Fruit fly (Drosophila melanogaster) whole organism, embryonic: ENCODE results near the gene RpS2.

Source experiments
- Asciz ChIP-seq: fragments of 200-800 bp; sonication (Bioruptor generic); optimal IDR thresholded peaks from 2 replicates; lab custom pipeline; 2017; ENCODE audit warnings: missing biosample characterization, mild to moderate bottlenecking, missing genetic modification characterization, missing genetic modification reagents
- B-H2 ChIP-seq: fragments of 200-800 bp; sonication (Bioruptor generic); optimal IDR thresholded peaks from 2 replicates; lab custom pipeline; 2018; ENCODE audit warnings: missing biosample characterization, mild to moderate bottlenecking, missing genetic modification characterization
- CG1024 ChIP-seq: fragments of 200-800 bp; sonication (Bioruptor generic); IDR thresholded peaks from 2 replicates; pipeline ENCODE4 v1.3.6; 2022; ENCODE audit warnings: missing biosample characterization, missing genetic modification characterization
- CG10654 ChIP-seq: fragments of 200-800 bp; sonication (Bioruptor generic); optimal IDR thresholded peaks from 2 replicates; lab custom pipeline; 2016; ENCODE audit warnings: missing biosample characterization, missing genetic modification characterization
- CG10959 ChIP-seq: fragments of 200-800 bp; sonication (Bioruptor generic); IDR thresholded peaks from 2 replicates; pipeline ENCODE4 v1.3.6; 2022; ENCODE audit warnings: missing biosample characterization, missing genetic modification characterization
- CG12071 ChIP-seq: fragments of 200-800 bp; sonication (Bioruptor generic); optimal IDR thresholded peaks from 3 replicates; lab custom pipeline; 2018; ENCODE audit warnings: missing biosample characterization, mild to moderate bottlenecking, missing genetic modification characterization
- CG12659 ChIP-seq: fragments of 200-800 bp; sonication (Bioruptor generic); optimal IDR thresholded peaks from 3 replicates; lab custom pipeline; 2017; ENCODE audit warnings: mild to moderate bottlenecking, missing biosample characterization, missing genetic modification reagents, missing genetic modification characterization
- CG13624 ChIP-seq: fragments of 200-800 bp; sonication (Bioruptor generic); optimal IDR thresholded peaks from 2 replicates; lab custom pipeline; 2016; ENCODE audit warnings: missing biosample characterization, missing genetic modification characterization
- CG14710 ChIP-seq: fragments of 200-800 bp; sonication (Bioruptor generic); optimal IDR thresholded peaks from 3 replicates; lab custom pipeline; 2019; ENCODE audit warnings: missing biosample characterization, mild to moderate bottlenecking, missing genetic modification characterization, moderate library complexity
- CG14860 ChIP-seq: fragments of 200-800 bp; sonication (Bioruptor generic); IDR thresholded peaks from 3 replicates; pipeline ENCODE4 v1.3.6; 2022; ENCODE audit warnings: missing biosample characterization, missing genetic modification characterization; ENCODE audit not compliant: partially characterized antibody
- CG15514 ChIP-seq: fragments of 200-800 bp; sonication (Bioruptor generic); optimal IDR thresholded peaks from 3 replicates; lab custom pipeline; 2017; ENCODE audit warnings: missing biosample characterization, missing genetic modification characterization, mild to moderate bottlenecking, moderate library complexity, missing genetic modification reagents
- CG15601 ChIP-seq: fragments of 200-800 bp; sonication (Bioruptor generic); optimal IDR thresholded peaks from 3 replicates; lab custom pipeline; 2019; ENCODE audit warnings: missing biosample characterization, mild to moderate bottlenecking, missing genetic modification characterization, moderate library complexity
- CG17328 ChIP-seq: fragments of 200-800 bp; sonication (Bioruptor generic); IDR thresholded peaks from 2 replicates; pipeline ENCODE4 v1.3.6; 2022; ENCODE audit warnings: missing biosample characterization, missing genetic modification characterization
- CG17912 ChIP-seq: fragments of 200-800 bp; sonication (Bioruptor generic); optimal IDR thresholded peaks from 2 replicates; lab custom pipeline; 2018; ENCODE audit warnings: missing biosample characterization, mild to moderate bottlenecking, missing genetic modification characterization
- CG18599 ChIP-seq: fragments of 200-800 bp; sonication (Bioruptor generic); optimal IDR thresholded peaks from 3 replicates; lab custom pipeline; 2017; ENCODE audit warnings: missing biosample characterization, missing genetic modification characterization, mild to moderate bottlenecking, moderate library complexity, missing genetic modification reagents
- CG2116 ChIP-seq: fragments of 200-800 bp; sonication (Bioruptor generic); optimal IDR thresholded peaks from 3 replicates; lab custom pipeline; 2018; ENCODE audit warnings: missing biosample characterization, mild to moderate bottlenecking, missing genetic modification characterization
- CG2875 ChIP-seq: fragments of 200-800 bp; sonication (Bioruptor generic); optimal IDR thresholded peaks from 2 replicates; lab custom pipeline; 2017; ENCODE audit warnings: missing biosample characterization, mild to moderate bottlenecking, missing genetic modification characterization, missing genetic modification reagents
- CG30020 ChIP-seq: fragments of 200-800 bp; optimal IDR thresholded peaks from 2 replicates; lab custom pipeline; 2019; ENCODE audit warnings: missing biosample characterization, mild to moderate bottlenecking, missing genetic modification characterization, moderate library complexity
- CG34224 ChIP-seq: fragments of 200-800 bp; sonication (Bioruptor generic); IDR thresholded peaks from 3 replicates; pipeline ENCODE4 v1.3.6; 2022; ENCODE audit warnings: missing biosample characterization, missing genetic modification characterization; ENCODE audit not compliant: partially characterized antibody
- CG34422 ChIP-seq: fragments of 200-800 bp; sonication (Bioruptor generic); IDR thresholded peaks from 3 replicates; pipeline ENCODE4 v1.3.6; 2022; ENCODE audit warnings: missing biosample characterization, missing genetic modification characterization
- CG4328 ChIP-seq: fragments of 200-800 bp; sonication (Bioruptor generic); optimal IDR thresholded peaks from 3 replicates; lab custom pipeline; 2017; ENCODE audit warnings: missing biosample characterization, missing genetic modification reagents, missing genetic modification characterization
- CG4707 ChIP-seq: fragments of 200-800 bp; sonication (Bioruptor generic); optimal IDR thresholded peaks from 2 replicates; lab custom pipeline; 2018; ENCODE audit warnings: missing biosample characterization, mild to moderate bottlenecking, missing genetic modification characterization, moderate library complexity
- CG9727 ChIP-seq: fragments of 200-800 bp; sonication (Bioruptor generic); optimal IDR thresholded peaks from 3 replicates; lab custom pipeline; 2017; ENCODE audit warnings: missing biosample characterization, mild to moderate bottlenecking, missing genetic modification characterization
- CG9817 ChIP-seq: fragments of 200-800 bp; sonication (Bioruptor generic); optimal IDR thresholded peaks from 2 replicates; lab custom pipeline; 2018; ENCODE audit warnings: missing biosample characterization, mild to moderate bottlenecking, missing genetic modification characterization, moderate library complexity
- CG9932 ChIP-seq: fragments of 200-800 bp; sonication (Bioruptor generic); IDR thresholded peaks from 2 replicates; pipeline ENCODE4 v1.3.6; 2022; ENCODE audit warnings: missing biosample characterization, missing genetic modification characterization
- Dad ChIP-seq: fragments of 200-800 bp; sonication (Bioruptor generic); optimal IDR thresholded peaks from 3 replicates; lab custom pipeline; 2016; ENCODE audit warnings: missing biosample characterization, missing genetic modification characterization
- Dip3 ChIP-seq: fragments of 200-800 bp; sonication (Bioruptor generic); optimal IDR thresholded peaks from 3 replicates; lab custom pipeline; 2016; ENCODE audit warnings: missing biosample characterization, missing genetic modification characterization
- Ets97D ChIP-seq: fragments of 200-800 bp; sonication (Bioruptor generic); optimal IDR thresholded peaks from 3 replicates; lab custom pipeline; 2016; ENCODE audit warnings: missing biosample characterization, missing genetic modification characterization
- HmgZ ChIP-seq: fragments of 200-800 bp; sonication (Bioruptor generic); optimal IDR thresholded peaks from 2 replicates; lab custom pipeline; 2018; ENCODE audit warnings: missing biosample characterization, mild to moderate bottlenecking, missing genetic modification characterization
- Lhr ChIP-seq: fragments of 200-800 bp; sonication (Bioruptor generic); optimal IDR thresholded peaks from 3 replicates; lab custom pipeline; 2017; ENCODE audit warnings: mild to moderate bottlenecking, missing biosample characterization, missing genetic modification reagents, missing genetic modification characterization
- Med ChIP-seq: fragments of 200-800 bp; sonication (Bioruptor generic); peaks from one replicate; lab custom pipeline; 2016; ENCODE audit warnings: missing biosample characterization, missing genetic modification characterization, mild to moderate bottlenecking, inconsistent platforms, moderate library complexity
- Myb ChIP-seq: fragments of 200-800 bp; sonication (Bioruptor generic); optimal IDR thresholded peaks from 2 replicates; lab custom pipeline; 2016; ENCODE audit warnings: missing biosample characterization, missing genetic modification characterization
- Sox102F ChIP-seq: fragments of 200-800 bp; sonication (Bioruptor generic); optimal IDR thresholded peaks from 2 replicates; lab custom pipeline; 2018; ENCODE audit warnings: missing biosample characterization, mild to moderate bottlenecking, missing genetic modification characterization, moderate library complexity
- TFAM ChIP-seq: fragments of 200-800 bp; sonication (Bioruptor generic); optimal IDR thresholded peaks from 2 replicates; lab custom pipeline; 2017; ENCODE audit warnings: missing biosample characterization, missing genetic modification characterization, inconsistent platforms
- Tbp ChIP-seq: fragments of >200 bp; optimal IDR thresholded peaks from 2 replicates; lab custom pipeline; 2018; ENCODE audit warnings: missing biosample characterization, missing genetic modification characterization
- amos ChIP-seq: fragments of 200-800 bp; sonication (Bioruptor generic); IDR thresholded peaks from 2 replicates; pipeline ENCODE4 v1.3.6; 2022; ENCODE audit warnings: missing biosample characterization, missing genetic modification characterization; ENCODE audit not compliant: partially characterized antibody
- ato ChIP-seq: fragments of 200-800 bp; sonication (Bioruptor generic); IDR thresholded peaks from 2 replicates; pipeline ENCODE4 v1.3.6; 2022; ENCODE audit warnings: missing biosample characterization, missing genetic modification characterization; ENCODE audit not compliant: partially characterized antibody
- chinmo ChIP-seq: fragments of 200-800 bp; sonication (Bioruptor generic); IDR thresholded peaks from 4 replicates; pipeline ENCODE4 v1.3.6; 2022; ENCODE audit warnings: missing biosample characterization, missing genetic modification characterization; ENCODE audit not compliant: partially characterized antibody
- crp ChIP-seq, 2 experiments: fragments of 200-800 bp; sonication (Bioruptor generic); optimal IDR thresholded peaks; 2 replicates in 1 of 2; 3 replicates in 1 of 2; lab custom pipeline; 2017; ENCODE audit warnings: missing biosample characterization in 2 of 2, missing genetic modification characterization in 2 of 2, mild to moderate bottlenecking in 1 of 2, moderate library complexity in 1 of 2
- gem ChIP-seq: fragments of 200-800 bp; sonication (Bioruptor generic); optimal IDR thresholded peaks from 2 replicates; lab custom pipeline; 2019; ENCODE audit warnings: missing biosample characterization, mild to moderate bottlenecking, missing genetic modification characterization, moderate library complexity
- grn ChIP-seq: fragments of 200-800 bp; sonication (Bioruptor generic); optimal IDR thresholded peaks from 3 replicates; lab custom pipeline; 2017; ENCODE audit warnings: missing biosample characterization, missing genetic modification characterization
- gro ChIP-seq: fragments of 200-800 bp; sonication (Bioruptor generic); optimal IDR thresholded peaks from 2 replicates; lab custom pipeline; 2016; ENCODE audit warnings: missing biosample characterization, missing genetic modification characterization
- h ChIP-seq: fragments of >200 bp; optimal IDR thresholded peaks from 2 replicates; lab custom pipeline; 2017
- ham ChIP-seq: fragments of 200-800 bp; sonication (Bioruptor generic); IDR thresholded peaks from 2 replicates; pipeline ENCODE4 v1.3.6; 2022; ENCODE audit warnings: missing biosample characterization, missing genetic modification characterization
- hb ChIP-seq: fragments of 200-800 bp; sonication (Bioruptor generic); IDR thresholded peaks from 3 replicates; pipeline ENCODE4 v1.3.6; 2022; ENCODE audit warnings: missing biosample characterization, missing genetic modification characterization; ENCODE audit not compliant: partially characterized antibody
- lmd ChIP-seq: fragments of 200-800 bp; sonication (Bioruptor generic); IDR thresholded peaks from 2 replicates; pipeline ENCODE4 v1.3.6; 2022; ENCODE audit warnings: missing biosample characterization, missing genetic modification characterization
- org-1 ChIP-seq: fragments of 200-800 bp; sonication (Bioruptor generic); optimal IDR thresholded peaks from 2 replicates; lab custom pipeline; 2017; ENCODE audit warnings: missing biosample characterization, missing genetic modification characterization
- sd ChIP-seq: fragments of 200-800 bp; sonication (Bioruptor generic); optimal IDR thresholded peaks from 3 replicates; lab custom pipeline; 2018; ENCODE audit warnings: missing biosample characterization, mild to moderate bottlenecking, missing genetic modification characterization, moderate library complexity
- vnd ChIP-seq: fragments of 200-800 bp; sonication (Bioruptor generic); IDR thresholded peaks from 3 replicates; pipeline ENCODE4 v1.3.6; 2022; ENCODE audit warnings: missing biosample characterization, missing genetic modification characterization; ENCODE audit not compliant: partially characterized antibody
- wor ChIP-seq: fragments of 200-800 bp; sonication (Bioruptor generic); IDR thresholded peaks from 2 replicates; pipeline ENCODE4 v1.3.6; 2022; ENCODE audit warnings: missing biosample characterization, missing genetic modification characterization

The RpS2 gene

DNA sequence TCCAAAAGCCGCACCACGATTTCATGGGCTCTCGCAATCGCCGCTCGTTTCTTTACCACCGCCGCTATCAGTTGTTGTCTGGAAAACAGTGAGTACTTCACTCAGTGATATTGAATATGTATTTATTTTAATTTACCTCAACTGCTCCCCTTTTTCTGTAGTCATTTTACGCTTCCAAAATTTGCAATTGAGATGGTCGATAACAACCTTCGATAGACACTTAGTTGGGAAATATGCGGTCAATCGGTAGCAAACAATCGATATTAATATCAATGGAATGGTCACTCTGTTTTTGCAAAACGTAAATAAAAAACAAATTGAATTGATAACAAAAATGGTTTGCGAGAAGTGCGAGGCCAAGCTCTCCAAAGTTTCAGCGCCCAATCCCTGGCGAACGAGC is 6.8 kb downstream of the RpS2 start, which contains the start of the genes CG34183 and CG4537 (continued):
- TF ChIP-seq CG17912 (GFP tag; lab: Kevin White, UChicago) (no peak), CG2116 (peak; percentile 82), CG30020 (peak; percentile 4), CG13624 (peak; percentile 40), CG9817 (tag; lab: Kevin White, UChicago) (no peak), CG12659 (GFP tag; lab: Kevin White, UChicago) (peak; percentile 64), CG4707 (GFP tag; lab: Kevin White, UChicago) (no peak), Lhr (GFP tag; lab: Kevin White, UChicago) (no peak), CG9727 (no peak), org-1 (GFP tag; lab: Kevin White, UChicago) (no peak), CG9932 (GFP tag; lab: Robert Waterston, UW) (peak; percentile 33; the same call in 1 of the 2 replicates), CG17328 (GFP tag; lab: Robert Waterston, UW) (0 out of 2 replicates have a peak, but pooled peaks have one; percentile 18), amos (GFP tag; lab: Robert Waterston, UW) (peak; percentile 93), Asciz (GFP tag; lab: Kevin White, UChicago) (no peak), CG1024 (GFP tag; lab: Robert Waterston, UW) (no peak), grn (GFP tag; lab: Kevin White, UChicago) (no peak), CG14710 (peak; percentile 35), CG10959 (no peak), CG12071 (GFP tag; lab: Kevin White, UChicago) (no peak), sd (peak; percentile 82), CG14860 (peak; percentile 86), CG4328 (no peak), gro (GFP tag; lab: Kevin White, UChicago) (no peak), CG2875 (GFP tag; lab: Kevin White, UChicago) (no peak), Dip3 (GFP tag; lab: Kevin White, UChicago) (no peak), ato (GFP tag; lab: Robert Waterston, UW) (peak; percentile 73), CG15514 (peak; percentile 39), Myb (GFP tag; lab: Kevin White, UChicago) (peak; percentile 35), lmd (no peak), wor (GFP tag; lab: Robert Waterston, UW) (no peak), gem (tag; lab: Kevin White, UChicago) (no peak), hb (GFP tag; lab: Robert Waterston, UW) (peak; percentile 78; the same call in 2 of the 3 replicates), Sox102F (no peak), crp (GFP tag; optimal IDR thresholded peaks at IDR 0.05; lab: Kevin White, UChicago) (peak in 1 of 2 experiments; percentile 30)

DNA sequence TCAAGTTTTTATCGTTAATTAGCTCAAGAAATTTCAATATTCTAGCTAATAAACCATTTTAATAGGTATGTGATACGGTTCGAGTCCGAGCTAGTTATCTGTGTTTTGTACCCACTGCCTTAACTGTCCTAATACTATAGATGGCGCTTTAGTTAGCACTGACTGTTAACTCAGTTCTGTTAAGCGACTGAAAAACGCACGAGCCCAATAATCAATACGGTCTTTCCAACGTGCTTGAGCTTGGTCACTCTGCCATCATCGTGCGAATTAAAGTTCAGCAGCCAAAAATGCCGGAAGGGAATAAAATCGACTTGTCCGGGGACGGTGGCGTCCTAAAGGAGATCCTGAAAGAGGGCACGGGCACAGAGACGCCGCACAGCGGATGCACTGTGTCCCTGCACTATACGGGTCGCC is 9.5 kb downstream of the RpS2 start, which contains the start of gene Fkbp59:
Gene Fkbp59 (plus strand): TSS at position 150 of the 414 bp plus-strand sequence.
- no peak for TF ChIP-seq CG9932 (GFP tag; lab: Robert Waterston, UW)
- no peak for TF ChIP-seq Tbp (GFP tag; lab: Kevin White, UChicago)
- peak; percentile 24 for TF ChIP-seq B-H2 (GFP tag; lab: Kevin White, UChicago)
- TF ChIP-seq chinmo (GFP tag; lab: Robert Waterston, UW), result 0 out of 4 replicates have a peak, but pooled peaks have one; percentile 46
- peak; percentile 64 for TF ChIP-seq Med (GFP tag; lab: Kevin White, UChicago)
- TF ChIP-seq CG10654 (GFP tag; lab: Kevin White, UChicago), result no peak
- no peak for TF ChIP-seq ham
- TF ChIP-seq Lhr (GFP tag; lab: Kevin White, UChicago), result peak; percentile 58
- peak; percentile 88 for TF ChIP-seq vnd
- peak; percentile 60 for TF ChIP-seq HmgZ (tag; lab: Kevin White, UChicago)
- peak; percentile 39 for TF ChIP-seq Myb (GFP tag; lab: Kevin White, UChicago)
- peak; percentile 23 for TF ChIP-seq Ets97D (GFP tag; lab: Kevin White, UChicago)
- TF ChIP-seq Dad (GFP tag; lab: Kevin White, UChicago), result no peak
- TF ChIP-seq h (lab: Kevin White, UChicago), result no peak
- TF ChIP-seq CG18599 (GFP tag; lab: Kevin White, UChicago), result no peak
- TF ChIP-seq CG34422 (GFP tag; lab: Robert Waterston, UW), result peak; percentile 54; the same call in 1 of the 3 replicates
- TF ChIP-seq CG15601 (tag; lab: Kevin White, UChicago), result peak; percentile 14
- TF ChIP-seq CG34224 (GFP tag; lab: Robert Waterston, UW), result peak; percentile 21; the same call in 1 of the 3 replicates
- no peak for TF ChIP-seq TFAM
